Fruit fly (Drosophila melanogaster) whole organism, prepupa: Measurements from ENCODE around the gene Indy.

Source experiments
- CG11294 ChIP-seq: fragments of 200-800 bp; sonication (Bioruptor generic); IDR thresholded peaks from 2 replicates; pipeline ENCODE4 v1.3.6; 2022; ENCODE audit warnings: missing biosample characterization, missing genetic modification characterization
- CG6854 ChIP-seq: fragments of 200-800 bp; sonication (Bioruptor generic); optimal IDR thresholded peaks from 2 replicates; lab custom pipeline; 2017; ENCODE audit warnings: missing biosample characterization, mild to moderate bottlenecking, missing genetic modification characterization
- Gug ChIP-seq: fragments of 200-800 bp; sonication (Bioruptor generic); IDR thresholded peaks from 2 replicates; pipeline ENCODE4 v1.3.6; 2022; ENCODE audit warnings: missing biosample characterization, missing genetic modification characterization
- Met ChIP-seq: fragments of 200-800 bp; sonication (Bioruptor generic); optimal IDR thresholded peaks from 3 replicates; lab custom pipeline; 2016; ENCODE audit warnings: missing biosample characterization, missing genetic modification characterization
- Sox102F ChIP-seq: fragments of 200-800 bp; sonication (Bioruptor generic); optimal IDR thresholded peaks from 2 replicates; lab custom pipeline; 2016; ENCODE audit warnings: missing biosample characterization, mild to moderate bottlenecking, missing genetic modification characterization
- dac ChIP-seq: fragments of 200-800 bp; sonication (Bioruptor generic); optimal IDR thresholded peaks from 2 replicates; lab custom pipeline; 2017; ENCODE audit warnings: missing biosample characterization, mild to moderate bottlenecking, missing genetic modification characterization
- pdm3 ChIP-seq: fragments of 200-800 bp; sonication (Bioruptor generic); optimal IDR thresholded peaks from 3 replicates; lab custom pipeline; 2016; ENCODE audit warnings: missing biosample characterization, missing genetic modification characterization

- TF ChIP-seq CG11294 (no peak), Gug (GFP tag; lab: Robert Waterston, UW) (peak; percentile 60), CG6854 (GFP tag; lab: Kevin White, UChicago) (peak; percentile 69), pdm3 (GFP tag; lab: Kevin White, UChicago) (no peak), dac (GFP tag; lab: Kevin White, UChicago) (peak; percentile 60), Sox102F (GFP tag; lab: Kevin White, UChicago) (peak; percentile 55), Met (GFP tag; lab: Kevin White, UChicago) (peak; percentile 64)
Observed at dm6 chr3L:18813963-18814647, 32.0 kb downstream of the Indy start.
